Worm (Caenorhabditis elegans) whole organism, L4 larva: ENCODE results near the gene cki-1.

ENCODE experiments used
- F37D6.2 ChIP-seq: sonication (generic microtip); optimal IDR thresholded peaks from 2 replicates; lab custom pipeline; 2016; ENCODE audit warnings: mild to moderate bottlenecking, missing genetic modification characterization, missing compliant biosample characterization
- F44E2.7 ChIP-seq: fragments of 200-800 bp; sonication (Bioruptor generic); IDR thresholded peaks from 2 replicates; pipeline ENCODE4 v2.1.2; 2022; ENCODE audit warnings: missing genetic modification characterization, missing compliant biosample characterization
- F49E8.2 ChIP-seq: sonication (generic microtip); optimal IDR thresholded peaks from 2 replicates; lab custom pipeline; 2016; ENCODE audit warnings: missing compliant biosample characterization, mild to moderate bottlenecking, missing genetic modification characterization, borderline replicate concordance
- T26A8.4 ChIP-seq: fragments of 200-800 bp; sonication (Bioruptor generic); IDR thresholded peaks from 2 replicates; pipeline ENCODE4 v1.3.6; 2022; ENCODE audit warnings: missing genetic modification characterization, missing compliant biosample characterization
- Y48G9A.11 ChIP-seq: fragments of 200-800 bp; sonication (Bioruptor generic); IDR thresholded peaks from 2 replicates; pipeline ENCODE4 v1.3.6; 2022; ENCODE audit warnings: missing genetic modification reagents, missing genetic modification characterization, missing compliant biosample characterization
- Y5F2A.4 ChIP-seq: fragments of 200-800 bp; sonication (Bioruptor generic); optimal IDR thresholded peaks from 2 replicates; lab custom pipeline; 2018; ENCODE audit warnings: mild to moderate bottlenecking, missing genetic modification characterization, missing compliant biosample characterization
- ZK337.2 ChIP-seq: fragments of 200-800 bp; sonication (Bioruptor generic); IDR thresholded peaks from 2 replicates; pipeline ENCODE4 v1.3.6; 2022; ENCODE audit warnings: missing genetic modification reagents, missing genetic modification characterization, missing compliant biosample characterization
- aha-1 ChIP-seq: fragments of 150-350 bp; peaks from one replicate; lab custom pipeline; 2014; ENCODE audit warnings: missing biosample characterization, missing genetic modification characterization
- aly-2 ChIP-seq: sonication (generic microtip); optimal IDR thresholded peaks from 2 replicates; lab custom pipeline; 2018; ENCODE audit warnings: missing biosample characterization, missing genetic modification characterization
- ceh-20 ChIP-seq: fragments of 200-800 bp; sonication (Bioruptor generic); IDR thresholded peaks from 2 replicates; pipeline ENCODE4 v1.3.6; 2022; ENCODE audit warnings: missing genetic modification reagents, missing genetic modification characterization, missing compliant biosample characterization
- ces-1 ChIP-seq: fragments of 150-350 bp; sonication (generic microtip); optimal IDR thresholded peaks from 4 replicates; lab custom pipeline; 2014; ENCODE audit warnings: missing biosample characterization, missing genetic modification reagents, missing genetic modification characterization
- cey-2 ChIP-seq: sonication (generic microtip); optimal IDR thresholded peaks from 3 replicates; lab custom pipeline; 2017; ENCODE audit warnings: missing genetic modification characterization, mild to moderate bottlenecking, missing compliant biosample characterization, antibody characterized with exemption, borderline replicate concordance; ENCODE audit not compliant: insufficient read depth
- daf-16 ChIP-seq, 3 experiments: sonication (generic microtip); optimal IDR thresholded peaks; 2 replicates each; lab custom pipeline; 2016 to 2017; ENCODE audit warnings: missing genetic modification characterization in 3 of 3, missing genetic modification reagents in 3 of 3, mild to moderate bottlenecking in 2 of 3, missing compliant biosample characterization in 2 of 3, missing biosample characterization in 1 of 3, moderate library complexity in 1 of 3
- dmd-9 ChIP-seq: fragments of 200-800 bp; sonication (Bioruptor generic); IDR thresholded peaks from 2 replicates; pipeline ENCODE4 v1.3.6; 2022; ENCODE audit warnings: missing genetic modification reagents, missing genetic modification characterization, missing compliant biosample characterization
- duxl-1 ChIP-seq: sonication (generic microtip); optimal IDR thresholded peaks from 2 replicates; lab custom pipeline; 2016; ENCODE audit warnings: mild to moderate bottlenecking, missing genetic modification characterization, moderate library complexity, missing compliant biosample characterization; ENCODE audit not compliant: poor library complexity
- dve-1 ChIP-seq: sonication (generic microtip); optimal IDR thresholded peaks from 2 replicates; lab custom pipeline; 2017; ENCODE audit warnings: antibody characterized with exemption, mild to moderate bottlenecking, missing genetic modification characterization, missing compliant biosample characterization; ENCODE audit not compliant: insufficient read depth
- egl-43 ChIP-seq: fragments of 200-800 bp; sonication (Bioruptor generic); IDR thresholded peaks from 2 replicates; pipeline ENCODE4 v1.3.6; 2022; ENCODE audit warnings: missing genetic modification reagents, missing genetic modification characterization, missing compliant biosample characterization
- fkh-10 ChIP-seq: fragments of 150-350 bp; optimal IDR thresholded peaks from 2 replicates; lab custom pipeline; 2014; ENCODE audit warnings: missing biosample characterization, missing genetic modification reagents, missing genetic modification characterization
- hif-1 ChIP-seq, 2 experiments: sonication (generic microtip); optimal IDR thresholded peaks; 2 replicates each; lab custom pipeline; 2016 to 2017; ENCODE audit warnings: missing compliant biosample characterization in 2 of 2, missing genetic modification characterization in 2 of 2, missing genetic modification reagents in 2 of 2, missing genotype in 2 of 2, mild to moderate bottlenecking in 1 of 2
- hlh-11 ChIP-seq: fragments of 200-800 bp; sonication (Bioruptor generic); optimal IDR thresholded peaks from 2 replicates; lab custom pipeline; 2018; ENCODE audit warnings: mild to moderate bottlenecking, missing genetic modification characterization, missing compliant biosample characterization
- hlh-30 ChIP-seq: sonication (generic microtip); optimal IDR thresholded peaks from 2 replicates; lab custom pipeline; 2017; ENCODE audit warnings: antibody characterized with exemption, mild to moderate bottlenecking, missing genetic modification characterization, missing compliant biosample characterization; ENCODE audit not compliant: insufficient read depth
- hmg-1.1 ChIP-seq: fragments of 200-800 bp; sonication (Bioruptor generic); IDR thresholded peaks from 2 replicates; pipeline ENCODE4 v1.3.6; 2022; ENCODE audit warnings: missing genetic modification reagents, missing genetic modification characterization, missing compliant biosample characterization
- lin-1 ChIP-seq: fragments of 200-800 bp; sonication (Bioruptor generic); IDR thresholded peaks from 2 replicates; pipeline ENCODE4 v1.3.6; 2022; ENCODE audit warnings: missing genetic modification reagents, missing genetic modification characterization, missing compliant biosample characterization
- lin-29 ChIP-seq: fragments of 200-800 bp; sonication (Bioruptor generic); IDR thresholded peaks from 2 replicates; pipeline ENCODE4 v1.3.6; 2022; ENCODE audit warnings: missing genetic modification reagents, missing genetic modification characterization, missing compliant biosample characterization
- lin-38 ChIP-seq: fragments of 200-800 bp; sonication (Bioruptor generic); IDR thresholded peaks from 2 replicates; pipeline ENCODE4 v1.3.6; 2022; ENCODE audit warnings: missing genetic modification reagents, missing genetic modification characterization, missing compliant biosample characterization
- lin-39 ChIP-seq: fragments of 150-350 bp; optimal IDR thresholded peaks from 2 replicates; lab custom pipeline; 2014; ENCODE audit warnings: missing biosample characterization, missing genetic modification reagents, missing genetic modification characterization
- lsy-2 ChIP-seq, 2 experiments: fragments of 150-350 bp in 1 of 2; sonication (generic microtip) in 1 of 2; optimal IDR thresholded peaks; 2 replicates each; lab custom pipeline; 2014 to 2017; ENCODE audit warnings: missing biosample characterization in 2 of 2, missing genetic modification characterization in 2 of 2
- madf-9 ChIP-seq: fragments of 200-800 bp; sonication (Bioruptor generic); conservative IDR thresholded peaks from 2 replicates; pipeline ENCODE4 v1.3.6; 2022; ENCODE audit warnings: missing genetic modification reagents, missing genetic modification characterization, missing compliant biosample characterization
- mxl-2 ChIP-seq: fragments of 200-800 bp; sonication (Bioruptor generic); conservative IDR thresholded peaks from 2 replicates; pipeline ENCODE4 v1.3.6; 2022; ENCODE audit warnings: missing genetic modification reagents, missing genetic modification characterization, missing compliant biosample characterization
- mxl-3 ChIP-seq: fragments of 200-800 bp; sonication (Bioruptor generic); optimal IDR thresholded peaks from 2 replicates; lab custom pipeline; 2018; ENCODE audit warnings: mild to moderate bottlenecking, missing genetic modification characterization, missing compliant biosample characterization
- nhr-10 ChIP-seq: fragments of 150-350 bp; optimal IDR thresholded peaks from 2 replicates; lab custom pipeline; 2014; ENCODE audit warnings: missing biosample characterization, missing genetic modification characterization
- nhr-11 ChIP-seq: fragments of 150-350 bp; optimal IDR thresholded peaks from 2 replicates; lab custom pipeline; 2014; ENCODE audit warnings: missing biosample characterization, missing genetic modification characterization
- nhr-28 ChIP-seq: fragments of 150-350 bp; optimal IDR thresholded peaks from 2 replicates; lab custom pipeline; 2014; ENCODE audit warnings: missing biosample characterization, missing genetic modification characterization
- nhr-76 ChIP-seq: fragments of 150-350 bp; optimal IDR thresholded peaks from 2 replicates; lab custom pipeline; 2014; ENCODE audit warnings: missing biosample characterization, missing genetic modification characterization
- php-3 ChIP-seq: fragments of 200-800 bp; sonication (Bioruptor generic); IDR thresholded peaks from 2 replicates; pipeline ENCODE4 v1.3.6; 2022; ENCODE audit warnings: missing genetic modification reagents, missing genetic modification characterization, missing compliant biosample characterization
- set-16 ChIP-seq: fragments of 200-800 bp; sonication (Bioruptor generic); IDR thresholded peaks from 2 replicates; pipeline ENCODE4 v1.3.6; 2022; ENCODE audit warnings: missing genetic modification reagents, missing genetic modification characterization, missing compliant biosample characterization
- snpc-1.2 ChIP-seq: fragments of 200-800 bp; sonication (Bioruptor generic); IDR thresholded peaks from 2 replicates; pipeline ENCODE4 v1.3.6; 2022; ENCODE audit warnings: missing genetic modification reagents, missing genetic modification characterization, missing compliant biosample characterization
- spr-1 ChIP-seq: sonication (generic microtip); optimal IDR thresholded peaks from 2 replicates; lab custom pipeline; 2016; ENCODE audit warnings: mild to moderate bottlenecking, missing genetic modification characterization, missing compliant biosample characterization
- unc-62 ChIP-seq, 3 experiments: fragments of 150-350 bp in 1 of 3; sonication (generic microtip); optimal IDR thresholded peaks in 2 of 3; peaks in 1 of 3; 1 replicate in 1 of 3; 2 replicates in 2 of 3; lab custom pipeline; 2014 to 2017; ENCODE audit warnings: missing biosample characterization in 3 of 3, missing genetic modification characterization in 3 of 3, missing genetic modification reagents in 3 of 3, missing genotype in 1 of 3
- zag-1 ChIP-seq: fragments of 150-350 bp; optimal IDR thresholded peaks from 2 replicates; lab custom pipeline; 2014; ENCODE audit warnings: missing biosample characterization, missing genetic modification characterization
- zip-11 ChIP-seq: fragments of 200-800 bp; sonication (Bioruptor generic); IDR thresholded peaks from 2 replicates; pipeline ENCODE4 v1.3.6; 2022; ENCODE audit warnings: missing genetic modification characterization, missing compliant biosample characterization
- zip-2 ChIP-seq: fragments of 150-350 bp; optimal IDR thresholded peaks from 2 replicates; lab custom pipeline; 2014; ENCODE audit warnings: missing biosample characterization, missing genetic modification characterization

The cki-1 gene

DNA sequence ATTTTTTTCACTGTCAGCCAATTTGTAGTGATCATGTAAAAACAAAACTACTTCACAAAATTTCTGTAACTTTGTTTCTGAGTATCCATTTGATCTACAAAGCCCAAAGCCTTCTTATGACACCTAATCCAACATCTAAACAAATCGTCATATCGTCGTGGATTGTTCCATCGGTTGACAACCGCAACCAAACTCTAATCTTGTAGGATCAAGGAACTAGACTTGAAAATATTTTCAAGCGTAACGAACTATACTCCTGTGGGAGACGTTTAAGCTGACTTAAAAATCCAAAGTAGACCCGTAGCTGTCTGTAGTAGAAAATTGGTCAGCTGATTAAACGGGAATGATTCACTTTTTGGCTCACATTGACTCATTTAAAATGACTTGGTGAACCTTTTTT lies 18.6 kb downstream of the cki-1 start:
- TF ChIP-seq Y48G9A.11 (GFP tag; lab: Robert Waterston, UW) (no peak), egl-43 (GFP tag; lab: Robert Waterston, UW) (no peak), fkh-10 (GFP tag; lab: Kevin White, UChicago) (no peak), unc-62 (GFP tag; optimal IDR thresholded peaks at IDR 0.05 in 1 of 2; lab: Kevin White, UChicago) (peak in 1 of 2 experiments; percentile 92), unc-62 (tag; optimal IDR thresholded peaks at IDR 0.05; lab: Kevin White, UChicago) (no peak), aly-2 (no peak), F44E2.7 (GFP tag; lab: Robert Waterston, UW) (no peak), madf-9 (no peak)
- TF ChIP-seq, all 104 proteins: peak for 1

DNA sequence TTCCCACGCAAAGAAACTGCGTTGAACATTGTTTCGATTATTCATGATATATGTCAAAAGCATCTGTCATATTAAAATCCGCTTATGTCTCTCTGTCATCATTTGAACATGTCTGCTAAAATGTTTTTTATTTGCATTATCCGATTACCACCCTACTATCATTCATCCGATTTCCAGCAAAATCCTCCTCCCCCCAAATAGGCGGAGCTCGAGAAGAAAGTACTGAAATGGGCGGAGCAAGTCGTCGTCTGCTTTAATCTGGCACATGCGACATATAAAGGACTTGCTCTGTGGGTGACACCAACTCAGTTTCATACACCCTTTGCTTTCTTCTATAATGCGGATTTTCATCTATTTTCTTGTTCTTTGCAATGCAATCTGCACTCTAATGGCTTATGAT lies 21.0 kb downstream of the cki-1 start, which contains the start of gene T09A5.14:
T09A5.14 (plus strand) TSS at position 301 of the 400 bp plus-strand sequence.
- no peak for TF ChIP-seq nhr-28
- TF ChIP-seq nhr-10, result no peak
- no peak for TF ChIP-seq snpc-1.2 (GFP tag; lab: Robert Waterston, UW)
- no peak for TF ChIP-seq F49E8.2 (tag; lab: Kevin White, UChicago)
- no peak for TF ChIP-seq fkh-10 (GFP tag; lab: Kevin White, UChicago)
- no peak for TF ChIP-seq zag-1

ce11 chrII:7835314-7835713 lies 24.3 kb downstream of the cki-1 start, which contains the start of gene cex-2:
TSS of gene cex-2 (minus strand) at chrII:7835414.
- TF ChIP-seq lin-39 (no peak), Y5F2A.4 (GFP tag; lab: Kevin White, UChicago) (no peak), dve-1 (no peak), zip-2 (tag; lab: Kevin White, UChicago) (no peak), ZK337.2 (no peak), dmd-9 (no peak), cey-2 (tag; lab: Kevin White, UChicago) (no peak), lin-38 (GFP tag; lab: Robert Waterston, UW) (no peak), zip-11 (GFP tag; lab: Robert Waterston, UW) (no peak), nhr-10 (no peak), mxl-2 (GFP tag; lab: Robert Waterston, UW) (no peak), set-16 (GFP tag; lab: Robert Waterston, UW) (no peak), duxl-1 (no peak), php-3 (GFP tag; lab: Robert Waterston, UW) (no peak), nhr-76 (tag; lab: Kevin White, UChicago) (no peak), spr-1 (tag; lab: Kevin White, UChicago) (no peak), aly-2 (no peak), madf-9 (no peak)

- peak; percentile 45 for TF ChIP-seq nhr-11 (tag; lab: Kevin White, UChicago)
- TF ChIP-seq lin-29 (GFP tag; lab: Robert Waterston, UW), result no peak
- TF ChIP-seq nhr-76 (tag; lab: Kevin White, UChicago), result no peak
- no peak for TF ChIP-seq T26A8.4 (GFP tag; lab: Robert Waterston, UW)
- TF ChIP-seq hlh-30, result no peak
- no peak for TF ChIP-seq ces-1 (GFP tag; lab: Kevin White, UChicago)
- peak in 1 of 2 experiments; percentile 36 for TF ChIP-seq hif-1 (tag; optimal IDR thresholded peaks at IDR 0.05; lab: Kevin White, UChicago)
- peak; percentile 95 for TF ChIP-seq aha-1 (tag; lab: Kevin White, UChicago)
- TF ChIP-seq mxl-3, result no peak
- TF ChIP-seq daf-16 (GFP tag; optimal IDR thresholded peaks at IDR 0.05; lab: Kevin White, UChicago), result peak in 1 of 2 experiments; percentile 96
- TF ChIP-seq daf-16 (tag; optimal IDR thresholded peaks at IDR 0.05; lab: Kevin White, UChicago), result no peak
- TF ChIP-seq hmg-1.1, result 0 out of 2 replicates have a peak, but pooled peaks have one; percentile 16
- peak in 1 of 2 experiments; percentile 44 for TF ChIP-seq lsy-2 (tag; optimal IDR thresholded peaks at IDR 0.05; lab: Kevin White, UChicago)
- 0 out of 2 replicates have a peak, but pooled peaks have one; percentile 61 for TF ChIP-seq ceh-20
- TF ChIP-seq duxl-1, result no peak
- TF ChIP-seq F37D6.2 (tag; lab: Kevin White, UChicago), result no peak
- TF ChIP-seq hlh-11 (tag; lab: Kevin White, UChicago), result peak; percentile 64
- TF ChIP-seq lin-39, result no peak
- no peak for TF ChIP-seq lin-1 (GFP tag; lab: Robert Waterston, UW)
Measured at ce11 chrII:7836613-7837226, 25.7 kb downstream of the cki-1 start.
